Worm (Caenorhabditis elegans): Measurements from ENCODE around the gene rha-1.
A peak's percentile ranks its signal among the peaks of the same experiment; 100 is the strongest.

rha-1 gene

DNA sequence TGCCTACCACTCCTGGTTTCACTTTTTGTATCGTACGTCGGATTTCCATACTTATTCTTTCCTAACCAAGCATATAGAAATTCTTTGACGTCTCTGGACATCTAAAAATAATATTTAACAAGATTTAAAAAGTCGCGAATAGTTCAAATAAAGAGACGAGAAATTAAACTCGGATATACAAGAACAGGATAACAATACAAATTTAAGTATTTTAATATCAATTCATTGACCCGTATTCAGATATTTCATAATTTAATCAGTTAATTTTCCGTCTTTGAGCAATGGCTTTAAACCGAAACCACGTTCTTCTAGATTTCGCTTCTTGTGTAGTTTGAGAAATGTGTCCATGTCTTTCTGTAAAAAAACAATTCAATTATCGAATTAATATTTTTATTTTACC is at the start of gene rha-1:
TSS of gene rha-1 (minus strand) at position 101 of the 400 bp plus-strand sequence.
- no peak for TF ChIP-seq ceh-9 (tag; optimal IDR thresholded peaks at IDR 0.05)
- TF ChIP-seq ztf-16 (tag; optimal IDR thresholded peaks at IDR 0.05): no peak
- TF ChIP-seq sox-2 (GFP tag; IDR thresholded peaks at IDR 0.05): no peak
- TF ChIP-seq ets-4 (tag; optimal IDR thresholded peaks at IDR 0.05): no peak
- no peak for TF ChIP-seq rnt-1 (tag; optimal IDR thresholded peaks at IDR 0.05)
- TF ChIP-seq fax-1 (tag; optimal IDR thresholded peaks at IDR 0.05): no peak
- no peak for TF ChIP-seq ceh-48 (tag; optimal IDR thresholded peaks at IDR 0.05)
- TF ChIP-seq ceh-18 (tag; optimal IDR thresholded peaks at IDR 0.05): no peak
- TF ChIP-seq ceh-31 (tag; optimal IDR thresholded peaks at IDR 0.05): no peak
- no peak for TF ChIP-seq pha-4 (tag; optimal IDR thresholded peaks at IDR 0.05)
- no peak for TF ChIP-seq pha-2 (tag; optimal IDR thresholded peaks at IDR 0.05)
- TF ChIP-seq eyg-1 (tag; optimal IDR thresholded peaks at IDR 0.05): no peak
- TF ChIP-seq fkh-6 (tag; optimal IDR thresholded peaks at IDR 0.05): no peak
- TF ChIP-seq pax-1 (tag; optimal IDR thresholded peaks at IDR 0.05): no peak

- TF ChIP-seq unc-86 (tag; optimal IDR thresholded peaks at IDR 0.05): no peak
- no peak for TF ChIP-seq nfya-1 (tag; optimal IDR thresholded peaks at IDR 0.05)
- no peak for TF ChIP-seq fax-1 (tag; optimal IDR thresholded peaks at IDR 0.05)
- no peak for TF ChIP-seq ahr-1 (tag; optimal IDR thresholded peaks at IDR 0.05)
- no peak for TF ChIP-seq hlh-6 (tag; optimal IDR thresholded peaks at IDR 0.05)
Observed at ce11 chrII:8932392-8932791, 48.9 kb upstream of the rha-1 start.

DNA sequence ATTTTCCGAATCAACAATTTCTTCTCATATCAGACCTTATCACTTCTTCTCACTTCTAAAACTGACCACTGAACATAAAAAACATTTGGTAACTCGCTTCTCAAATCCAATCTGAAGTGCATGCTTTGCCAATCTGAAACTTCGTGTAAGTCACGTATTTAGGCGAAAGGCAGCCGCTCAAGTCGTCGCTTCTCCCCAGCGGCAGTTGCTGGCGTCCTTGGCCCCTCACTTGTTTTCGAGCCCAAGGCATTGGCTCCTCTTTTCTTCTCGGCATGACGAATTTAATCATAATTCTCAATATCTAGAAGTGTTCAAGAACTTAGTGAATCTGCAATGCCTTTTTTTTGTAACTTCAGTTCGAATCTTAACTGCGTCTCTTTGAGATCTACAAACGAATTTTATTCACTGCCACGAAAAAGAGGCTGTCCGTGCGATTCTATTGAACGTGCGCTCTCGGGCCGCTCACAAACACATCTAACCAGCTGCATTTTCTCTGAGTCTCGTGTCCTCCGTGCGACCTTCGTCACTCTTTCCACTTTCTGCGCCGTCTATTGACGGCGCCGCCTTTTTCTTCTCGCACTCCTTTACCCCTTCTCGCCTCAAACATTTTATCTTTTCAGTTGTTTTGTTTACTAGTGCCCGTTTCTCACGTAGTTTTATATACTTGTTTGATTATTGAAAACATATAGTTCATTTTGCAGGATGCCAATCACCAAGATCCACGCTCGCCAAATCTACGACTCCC is 48.1 kb upstream of the rha-1 start:
- TF ChIP-seq nhr-232 (tag; optimal IDR thresholded peaks at IDR 0.05) (no peak), ceh-18 (tag; optimal IDR thresholded peaks at IDR 0.05) (peak; percentile 11), sdc-2 (tag; optimal IDR thresholded peaks at IDR 0.05) (peak; percentile 9), unc-42 (tag; optimal IDR thresholded peaks at IDR 0.05) (peak; percentile 29)

ce11 chrII:8930763-8931162 is 47.3 kb upstream of the rha-1 start, which contains the start of gene enol-1:
Gene enol-1 (plus strand): TSS chrII:8930997.
- TF ChIP-seq unc-55 (GFP tag; optimal IDR thresholded peaks at IDR 0.05) (no peak), pag-3 (tag; optimal IDR thresholded peaks at IDR 0.05; ENCODE audit: borderline replicate concordance) (no peak)

ce11 chrII:8929771-8930170 is 46.3 kb upstream of the rha-1 start, which contains the start of gene mrpl-50:
Gene mrpl-50 (plus strand): TSS chrII:8929841.
- TF ChIP-seq Y22D7AL.16 (tag; optimal IDR thresholded peaks at IDR 0.05) (no peak), fax-1 (tag; optimal IDR thresholded peaks at IDR 0.05) (no peak), zip-5 (tag; optimal IDR thresholded peaks at IDR 0.05) (no peak), ceh-9 (tag; optimal IDR thresholded peaks at IDR 0.05) (no peak), pha-4 (tag; optimal IDR thresholded peaks at IDR 0.05) (no peak), rnt-1 (tag; optimal IDR thresholded peaks at IDR 0.05) (no peak), ets-4 (tag; optimal IDR thresholded peaks at IDR 0.05) (no peak), che-1 (tag; optimal IDR thresholded peaks at IDR 0.05) (no peak), dve-1 (tag; optimal IDR thresholded peaks at IDR 0.05) (no peak), ceh-48 (tag; optimal IDR thresholded peaks at IDR 0.05) (no peak), elt-2 (tag; optimal IDR thresholded peaks at IDR 0.05) (no peak), lim-6 (tag; optimal IDR thresholded peaks at IDR 0.05) (no peak), pag-3 (tag; optimal IDR thresholded peaks at IDR 0.05; ENCODE audit: borderline replicate concordance) (no peak), hlh-6 (tag; optimal IDR thresholded peaks at IDR 0.05) (no peak), pha-2 (tag; optimal IDR thresholded peaks at IDR 0.05) (no peak)

- TF ChIP-seq ceh-24 (tag; optimal IDR thresholded peaks at IDR 0.05) (no peak), elt-2 (tag; optimal IDR thresholded peaks at IDR 0.05) (peak; percentile 17), ceh-34 (tag; optimal IDR thresholded peaks at IDR 0.05) (peak; percentile 20), ceh-18 (tag; optimal IDR thresholded peaks at IDR 0.05) (peak; percentile 35), tbx-2 (tag; optimal IDR thresholded peaks at IDR 0.05) (peak; percentile 63), ceh-2 (tag; optimal IDR thresholded peaks at IDR 0.05) (peak; percentile 46), ets-4 (tag; optimal IDR thresholded peaks at IDR 0.05) (peak; percentile 59), pag-3 (tag; optimal IDR thresholded peaks at IDR 0.05; ENCODE audit: borderline replicate concordance) (no peak), syd-9 (tag; optimal IDR thresholded peaks at IDR 0.05) (no peak), rnt-1 (tag; optimal IDR thresholded peaks at IDR 0.05) (peak; percentile 38), tbx-7 (tag; optimal IDR thresholded peaks at IDR 0.05) (peak; percentile 70), C08G9.2 (tag; optimal IDR thresholded peaks at IDR 0.05) (peak; percentile 70), ztf-16 (tag; optimal IDR thresholded peaks at IDR 0.05) (peak; percentile 2), K09A11.1 (tag; optimal IDR thresholded peaks at IDR 0.05; ENCODE audit: insufficient read depth) (no peak), unc-42 (tag; optimal IDR thresholded peaks at IDR 0.05) (peak; percentile 14), ceh-31 (tag; optimal IDR thresholded peaks at IDR 0.05) (peak; percentile 86), fkh-6 (tag; optimal IDR thresholded peaks at IDR 0.05) (peak; percentile 26)
Observed at ce11 chrII:8927253-8927791, 43.9 kb upstream of the rha-1 start, which contains the start of gene cct-2. Gene cct-2 (plus strand): TSS chrII:8927741.

Data from whole organism, late embryonic.